Worm (Caenorhabditis elegans) whole organism, midembryonic: ENCODE results near the gene ugt-37.

ENCODE experiments used
- T22C8.4 ChIP-seq: fragments of 200-800 bp; sonication (Bioruptor generic); IDR thresholded peaks from 2 replicates; pipeline ENCODE4 v1.3.6; 2022; ENCODE audit warnings: missing genetic modification characterization, missing compliant biosample characterization
- cog-1 ChIP-seq: sonication (generic microtip); optimal IDR thresholded peaks from 2 replicates; lab custom pipeline; 2016; ENCODE audit warnings: missing genetic modification characterization, missing compliant biosample characterization
- flt-1 ChIP-seq: fragments of 200-800 bp; sonication (Bioruptor generic); IDR thresholded peaks from 2 replicates; pipeline ENCODE4 v1.3.6; 2022; ENCODE audit warnings: missing genetic modification characterization, missing compliant biosample characterization
- klf-2 ChIP-seq: fragments of 200-800 bp; sonication (Bioruptor generic); conservative IDR thresholded peaks from 2 replicates; pipeline ENCODE4 v1.3.6; 2022; ENCODE audit warnings: missing genetic modification reagents, missing genetic modification characterization, missing compliant biosample characterization
- med-1 ChIP-seq: sonication (generic microtip); optimal IDR thresholded peaks from 2 replicates; lab custom pipeline; 2017; ENCODE audit warnings: missing genetic modification characterization, mild to moderate bottlenecking, missing compliant biosample characterization, antibody characterized with exemption, missing genetic modification reagents; ENCODE audit not compliant: insufficient read depth
- ref-1 ChIP-seq: fragments of 200-800 bp; sonication (Bioruptor generic); conservative IDR thresholded peaks from 2 replicates; pipeline ENCODE4 v1.3.6; 2022; ENCODE audit warnings: missing genetic modification reagents, missing genetic modification characterization, missing compliant biosample characterization
- tab-1 ChIP-seq: fragments of 200-800 bp; sonication (Bioruptor generic); IDR thresholded peaks from 2 replicates; pipeline ENCODE4 v1.3.6; 2022; ENCODE audit warnings: missing genetic modification characterization, missing compliant biosample characterization
- ztf-23 ChIP-seq: fragments of 200-800 bp; sonication (Bioruptor generic); IDR thresholded peaks from 2 replicates; pipeline ENCODE4 v1.3.6; 2022; ENCODE audit warnings: missing genetic modification reagents, missing genetic modification characterization, missing compliant biosample characterization
- ztf-29 ChIP-seq: fragments of 200-800 bp; sonication (Bioruptor generic); IDR thresholded peaks from 2 replicates; pipeline ENCODE4 v1.3.6; 2022; ENCODE audit warnings: missing genetic modification reagents, missing genetic modification characterization, missing compliant biosample characterization

ugt-37 gene

ce11 chrV:7123188-7123708 is 21.9 kb downstream of the ugt-37 start, which contains the start of gene lmd-5:
TSS of gene lmd-5 (plus strand) at chrV:7123658.
- no peak for TF ChIP-seq cog-1 (tag; lab: Kevin White, UChicago)

ce11 chrV:7120168-7120567 is 24.9 kb downstream of the ugt-37 start, which contains the start of gene srx-34:
TSS of gene srx-34 (minus strand) at chrV:7120268.
- no peak for TF ChIP-seq med-1 (GFP tag; lab: Kevin White, UChicago)

- TF ChIP-seq ztf-29 (GFP tag; lab: Robert Waterston, UW) (no peak), T22C8.4 (no peak), flt-1 (GFP tag; lab: Robert Waterston, UW) (no peak), ref-1 (no peak), tab-1 (GFP tag; lab: Robert Waterston, UW) (no peak), med-1 (GFP tag; lab: Kevin White, UChicago) (no peak), cog-1 (tag; lab: Kevin White, UChicago) (no peak), klf-2 (GFP tag; lab: Robert Waterston, UW) (no peak), ztf-23 (GFP tag; lab: Robert Waterston, UW) (no peak)
Observed at ce11 chrV:7118796-7119195, 26.3 kb downstream of the ugt-37 start, which contains the start of gene srx-33. TSS of gene srx-33 (minus strand) at chrV:7118896.

ce11 chrV:7112223-7112622 is 32.9 kb downstream of the ugt-37 start:
- TF ChIP-seq cog-1 (tag; lab: Kevin White, UChicago) (no peak), flt-1 (GFP tag; lab: Robert Waterston, UW) (no peak), tab-1 (GFP tag; lab: Robert Waterston, UW) (no peak), med-1 (GFP tag; lab: Kevin White, UChicago) (no peak), ztf-23 (GFP tag; lab: Robert Waterston, UW) (no peak), klf-2 (GFP tag; lab: Robert Waterston, UW) (no peak), T22C8.4 (no peak), ztf-29 (GFP tag; lab: Robert Waterston, UW) (no peak), ref-1 (no peak)

ce11 chrV:7111276-7111675 is 33.8 kb downstream of the ugt-37 start:
- TF ChIP-seq ztf-29 (GFP tag; lab: Robert Waterston, UW): no peak

- TF ChIP-seq tab-1 (GFP tag; lab: Robert Waterston, UW): no peak
- TF ChIP-seq T22C8.4: no peak
- TF ChIP-seq ref-1: no peak
- no peak for TF ChIP-seq ztf-29 (GFP tag; lab: Robert Waterston, UW)
- TF ChIP-seq flt-1 (GFP tag; lab: Robert Waterston, UW): no peak
- TF ChIP-seq cog-1 (tag; lab: Kevin White, UChicago): no peak
- TF ChIP-seq ztf-23 (GFP tag; lab: Robert Waterston, UW): no peak
- no peak for TF ChIP-seq med-1 (GFP tag; lab: Kevin White, UChicago)
- no peak for TF ChIP-seq klf-2 (GFP tag; lab: Robert Waterston, UW)
Observed at ce11 chrV:7110370-7110769, 34.7 kb downstream of the ugt-37 start.

- TF ChIP-seq tab-1 (GFP tag; lab: Robert Waterston, UW) (0 out of 2 replicates have a peak, but pooled peaks have one; percentile 13), ztf-23 (GFP tag; lab: Robert Waterston, UW) (no peak)
Observed at ce11 chrV:7106499-7107152, 38.5 kb downstream of the ugt-37 start.

- TF ChIP-seq T22C8.4 (no peak), med-1 (GFP tag; lab: Kevin White, UChicago) (no peak), ztf-29 (GFP tag; lab: Robert Waterston, UW) (no peak), cog-1 (tag; lab: Kevin White, UChicago) (no peak), tab-1 (GFP tag; lab: Robert Waterston, UW) (no peak), flt-1 (GFP tag; lab: Robert Waterston, UW) (no peak), ztf-23 (GFP tag; lab: Robert Waterston, UW) (no peak), klf-2 (GFP tag; lab: Robert Waterston, UW) (no peak), ref-1 (no peak)
Observed at ce11 chrV:7103247-7103646, 41.9 kb downstream of the ugt-37 start, which contains the start of gene odr-2. TSS of gene odr-2 (plus strand) at chrV:7103547.

ce11 chrV:7096811-7097210 is 48.3 kb downstream of the ugt-37 start:
- TF ChIP-seq med-1 (GFP tag; lab: Kevin White, UChicago) (no peak), klf-2 (GFP tag; lab: Robert Waterston, UW) (no peak), tab-1 (GFP tag; lab: Robert Waterston, UW) (no peak), T22C8.4 (no peak), ztf-23 (GFP tag; lab: Robert Waterston, UW) (no peak), ref-1 (no peak), cog-1 (tag; lab: Kevin White, UChicago) (no peak)

ce11 chrV:7096129-7096730 is 48.9 kb downstream of the ugt-37 start:
- TF ChIP-seq flt-1 (GFP tag; lab: Robert Waterston, UW) (no peak), ztf-23 (GFP tag; lab: Robert Waterston, UW) (no peak), tab-1 (GFP tag; lab: Robert Waterston, UW) (no peak), T22C8.4 (no peak), ztf-29 (GFP tag; lab: Robert Waterston, UW) (no peak), klf-2 (GFP tag; lab: Robert Waterston, UW) (no peak), cog-1 (tag; lab: Kevin White, UChicago) (no peak), ref-1 (no peak), med-1 (GFP tag; lab: Kevin White, UChicago) (no peak)
